Fruit fly (Drosophila melanogaster) whole organism, prepupa: ENCODE measurements around the gene CG5103.

Source experiments
- esn ChIP-seq: fragments of 200-800 bp; sonication (Bioruptor generic); optimal IDR thresholded peaks from 2 replicates; lab custom pipeline; 2016; ENCODE audit warnings: missing biosample characterization, mild to moderate bottlenecking, missing genetic modification characterization, moderate library complexity
- spab ChIP-seq: fragments of 200-800 bp; sonication (Bioruptor generic); optimal IDR thresholded peaks from 2 replicates; lab custom pipeline; 2017; ENCODE audit warnings: missing biosample characterization, mild to moderate bottlenecking, missing genetic modification characterization, missing genetic modification reagents

dm6 chr3L:18275888-18276287 lies 18.2 kb downstream of the CG5103 start:
- TF ChIP-seq esn (GFP tag; lab: Kevin White, UChicago) (peak; percentile 74), spab (GFP tag; lab: Kevin White, UChicago) (no peak)
